Worm (Caenorhabditis elegans) whole organism, L3 larva: ENCODE data around the gene nstp-3.
A peak's percentile ranks its signal among the peaks of the same experiment; 100 is the strongest.

ENCODE experiments used
- ZK546.5 ChIP-seq: sonication (generic microtip); optimal IDR thresholded peaks from 2 replicates; lab custom pipeline; 2017; ENCODE audit warnings: missing biosample characterization, missing genetic modification characterization
- lin-15B ChIP-seq: fragments of 150-350 bp; optimal IDR thresholded peaks from 2 replicates; lab custom pipeline; 2014; ENCODE audit warnings: missing biosample characterization, missing genetic modification characterization
- mdl-1 ChIP-seq: fragments of 150-350 bp; optimal IDR thresholded peaks from 2 replicates; lab custom pipeline; 2014; ENCODE audit warnings: missing biosample characterization, missing genetic modification characterization
- nfya-1 ChIP-seq: sonication (generic microtip); optimal IDR thresholded peaks from 2 replicates; lab custom pipeline; 2017; ENCODE audit warnings: missing genetic modification characterization, mild to moderate bottlenecking, missing compliant biosample characterization, antibody characterized with exemption, moderate library complexity; ENCODE audit not compliant: insufficient read depth
- nhr-12 ChIP-seq: fragments of 150-350 bp; optimal IDR thresholded peaks from 2 replicates; lab custom pipeline; 2014; ENCODE audit warnings: missing biosample characterization, missing genetic modification characterization
- nhr-237 ChIP-seq: fragments of 150-350 bp; optimal IDR thresholded peaks from 2 replicates; lab custom pipeline; 2014; ENCODE audit warnings: missing biosample characterization, missing genetic modification characterization
- nhr-25 ChIP-seq: sonication (generic microtip); optimal IDR thresholded peaks from 2 replicates; lab custom pipeline; 2017; ENCODE audit warnings: missing biosample characterization, missing genetic modification characterization
- pqm-1 ChIP-seq: fragments of 150-350 bp; optimal IDR thresholded peaks from 2 replicates; lab custom pipeline; 2017; ENCODE audit warnings: missing biosample characterization, missing genetic modification characterization, inconsistent platforms
- snpc-4 ChIP-seq: fragments of 150-350 bp; optimal IDR thresholded peaks from 2 replicates; lab custom pipeline; 2014; ENCODE audit warnings: missing biosample characterization, missing genetic modification characterization
- ztf-4 ChIP-seq: fragments of 150-350 bp; optimal IDR thresholded peaks from 2 replicates; lab custom pipeline; 2014; ENCODE audit warnings: missing biosample characterization, missing genetic modification characterization

DNA sequence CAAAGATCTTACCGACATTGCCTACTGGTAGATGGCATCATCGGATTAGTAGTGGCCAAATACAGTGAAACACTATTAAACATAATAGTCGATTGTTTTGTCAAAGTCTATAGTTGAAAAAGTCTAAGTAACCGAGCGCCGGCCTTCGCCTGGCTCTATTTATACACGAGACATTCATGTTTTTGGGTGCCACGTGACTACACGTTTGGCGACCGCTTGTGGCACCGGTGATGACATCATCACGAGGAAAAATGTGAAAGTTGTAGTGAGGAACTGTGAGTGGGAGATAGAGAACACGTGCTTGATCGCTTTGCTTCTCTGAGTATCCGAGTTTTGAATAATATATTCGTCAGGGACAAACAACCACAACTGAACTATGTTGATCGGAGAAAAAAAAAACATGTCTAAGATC is 46.3 kb upstream of the nstp-3 start:
- TF ChIP-seq mdl-1 (tag; lab: Kevin White, UChicago) (peak; percentile 67), ztf-4 (peak; percentile 80), nhr-237 (tag; lab: Kevin White, UChicago) (no peak), nfya-1 (tag; lab: Kevin White, UChicago) (peak; percentile 72), nhr-12 (tag; lab: Kevin White, UChicago) (no peak), pqm-1 (tag; lab: Kevin White, UChicago) (peak; percentile 67), ZK546.5 (tag; lab: Kevin White, UChicago) (no peak), lin-15B (no peak), nhr-25 (peak; percentile 97), snpc-4 (tag; lab: Kevin White, UChicago) (no peak)
